Worm (Caenorhabditis elegans) whole organism, late embryonic: ENCODE measurements around the gene F46B6.4.

ENCODE experiments used
- Y22D7AL.16 ChIP-seq: sonication (generic microtip); optimal IDR thresholded peaks from 2 replicates; lab custom pipeline; 2016; ENCODE audit warnings: missing genetic modification characterization, missing compliant biosample characterization
- ama-1 ChIP-seq: fragments of 150-350 bp; optimal IDR thresholded peaks from 2 replicates; lab custom pipeline; 2014
- ceh-14 ChIP-seq: sonication (generic microtip); optimal IDR thresholded peaks from 2 replicates; lab custom pipeline; 2016; ENCODE audit warnings: missing genotype, missing genetic modification characterization, missing compliant biosample characterization
- hlh-30 ChIP-seq: sonication (generic microtip); optimal IDR thresholded peaks from 2 replicates; lab custom pipeline; 2017; ENCODE audit warnings: antibody characterized with exemption, missing genetic modification characterization, missing compliant biosample characterization; ENCODE audit not compliant: insufficient read depth
- lin-11 ChIP-seq: fragments of 200-800 bp; sonication (Bioruptor generic); optimal IDR thresholded peaks from 2 replicates; lab custom pipeline; 2018; ENCODE audit warnings: mild to moderate bottlenecking, missing genetic modification characterization, missing compliant biosample characterization
- mec-3 ChIP-seq: sonication (generic microtip); optimal IDR thresholded peaks from 2 replicates; lab custom pipeline; 2016; ENCODE audit warnings: borderline replicate concordance, missing genetic modification characterization, missing compliant biosample characterization
- nhr-11 ChIP-seq: fragments of 150-350 bp; optimal IDR thresholded peaks from 2 replicates; lab custom pipeline; 2014; ENCODE audit warnings: missing biosample characterization, missing genetic modification characterization
- odd-2 ChIP-seq: sonication (generic microtip); optimal IDR thresholded peaks from 2 replicates; lab custom pipeline; 2017; ENCODE audit warnings: antibody characterized with exemption, mild to moderate bottlenecking, missing genetic modification characterization, missing compliant biosample characterization
- pha-4 ChIP-seq: fragments of 150-350 bp; optimal IDR thresholded peaks from 2 replicates; lab custom pipeline; 2018; ENCODE audit warnings: missing biosample characterization, missing genetic modification reagents, missing genetic modification characterization
- pqm-1 ChIP-seq: sonication (generic microtip); optimal IDR thresholded peaks from 2 replicates; lab custom pipeline; 2016; ENCODE audit warnings: missing genetic modification characterization, missing compliant biosample characterization

DNA sequence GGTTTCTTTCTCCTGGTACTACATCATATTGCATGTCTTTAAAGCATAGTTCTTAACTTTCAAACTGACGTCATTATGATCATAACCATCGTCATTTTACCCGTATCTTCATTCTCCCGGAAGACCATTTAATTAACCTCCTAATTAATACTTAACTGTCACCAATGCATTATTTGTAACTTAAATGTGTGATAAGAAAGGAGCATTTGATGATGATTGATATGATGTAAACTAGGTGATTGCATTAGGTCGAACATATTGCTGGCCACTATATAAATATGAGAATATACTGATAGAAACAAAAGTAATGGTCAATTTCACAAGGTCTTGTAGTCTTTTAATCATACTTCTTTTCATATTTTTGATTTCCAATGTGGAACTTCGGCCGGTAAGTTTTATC is 23.1 kb downstream of the F46B6.4 start, which contains the start of gene hrg-3:
- TF ChIP-seq lin-11: no peak
- no peak for TF ChIP-seq ama-1
- TF ChIP-seq hlh-30 (tag; lab: Kevin White, UChicago): no peak
- TF ChIP-seq pha-4 (tag; lab: Kevin White, UChicago): no peak
- no peak for TF ChIP-seq Y22D7AL.16 (tag; lab: Kevin White, UChicago)
- TF ChIP-seq odd-2 (tag; lab: Kevin White, UChicago): no peak
- no peak for TF ChIP-seq ceh-14 (tag; lab: Kevin White, UChicago)
- no peak for TF ChIP-seq pqm-1 (tag; lab: Kevin White, UChicago)
- TF ChIP-seq nhr-11 (tag; lab: Kevin White, UChicago): no peak
- TF ChIP-seq mec-3 (tag; lab: Kevin White, UChicago): no peak
